Worm (Caenorhabditis elegans) whole organism, L4/young adult: Measurements from ENCODE around the gene C32D5.14.

ENCODE experiments used
- W03F9.2 ChIP-seq: fragments of 150-350 bp; optimal IDR thresholded peaks from 2 replicates; lab custom pipeline; 2014; ENCODE audit warnings: missing biosample characterization, missing genetic modification characterization
- dao-5 ChIP-seq: sonication (generic microtip); optimal IDR thresholded peaks from 2 replicates; lab custom pipeline; 2016; ENCODE audit warnings: missing genotype, missing genetic modification characterization, moderate library complexity, missing compliant biosample characterization
- him-1 ChIP-seq: sonication (generic microtip); optimal IDR thresholded peaks from 2 replicates; lab custom pipeline; 2016; ENCODE audit warnings: missing genotype, missing genetic modification reagents, missing genetic modification characterization, missing compliant biosample characterization

DNA sequence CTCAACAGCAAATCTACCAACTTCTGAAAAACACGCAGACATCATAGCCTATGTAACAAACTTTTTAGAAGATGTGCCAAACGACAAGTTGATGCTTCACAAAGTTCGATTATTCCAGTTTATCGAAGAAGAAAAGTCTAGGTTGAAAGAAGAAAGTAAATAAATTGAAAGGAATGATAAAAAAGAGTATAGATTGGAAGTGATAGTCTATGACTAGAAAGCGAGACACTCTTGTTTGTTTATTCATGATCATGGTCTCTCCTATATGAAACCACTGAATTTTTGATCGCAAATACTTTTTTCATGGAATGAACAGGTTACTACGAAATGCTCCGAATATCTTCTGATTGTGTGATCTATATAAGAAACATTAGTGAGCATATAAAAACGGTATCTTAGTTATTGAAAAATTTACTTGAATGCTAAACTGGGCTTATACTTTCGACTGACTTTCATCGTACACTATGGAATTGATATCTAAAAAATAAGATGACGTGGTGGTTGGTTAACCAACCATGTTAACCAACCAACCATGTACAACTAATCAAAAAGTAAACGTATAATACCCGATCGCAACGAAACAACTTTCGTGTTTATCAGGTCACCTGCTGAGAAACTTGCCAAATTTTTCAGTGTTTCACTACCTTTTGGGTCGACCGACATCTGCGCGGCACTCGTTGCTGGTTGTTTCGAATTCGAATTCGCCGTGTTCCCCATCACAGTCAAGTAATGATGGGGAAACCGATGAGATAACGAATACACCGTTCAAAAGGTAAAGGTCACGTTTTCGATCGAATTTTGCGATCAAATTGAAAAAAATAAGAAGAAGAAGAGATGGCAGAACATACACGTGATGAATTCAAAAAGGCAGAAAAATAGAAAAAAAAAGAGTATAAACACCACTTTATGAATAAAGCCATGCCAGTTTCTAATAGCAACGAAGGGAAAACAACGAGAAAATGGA is 10.2 kb downstream of the C32D5.14 start, which contains the start of gene C32D5.8:
- no peak for TF ChIP-seq him-1 (tag; lab: Kevin White, UChicago)
- no peak for TF ChIP-seq W03F9.2
- no peak for TF ChIP-seq dao-5
